Worm (Caenorhabditis elegans): ENCODE measurements around the gene abu-9.

abu-9 gene

ce11 chrX:8371906-8372305 is 50.0 kb downstream of the abu-9 start, which contains the start of gene nep-15:
Gene nep-15, plus strand, starts transcription at chrX:8372206.
- TF ChIP-seq ceh-13 (GFP tag; optimal IDR thresholded peaks at IDR 0.05) (no peak), flt-1 (GFP tag; IDR thresholded peaks at IDR 0.05) (no peak), tbx-37 (GFP tag; conservative IDR thresholded peaks at IDR 0.05) (no peak), pes-1 (GFP tag; IDR thresholded peaks at IDR 0.05) (no peak), F13C5.2 (tag; optimal IDR thresholded peaks at IDR 0.05) (no peak), ceh-36 (tag; optimal IDR thresholded peaks at IDR 0.05) (no peak), hmbx-1 (tag; optimal IDR thresholded peaks at IDR 0.05) (no peak), hnd-1 (tag; optimal IDR thresholded peaks at IDR 0.05) (no peak), hmg-4 (GFP tag; optimal IDR thresholded peaks at IDR 0.05) (no peak), ets-7 (tag; optimal IDR thresholded peaks at IDR 0.05) (no peak), sea-1 (GFP tag; conservative IDR thresholded peaks at IDR 0.05) (no peak), tra-4 (tag; optimal IDR thresholded peaks at IDR 0.05) (no peak), tbx-11 (GFP tag; IDR thresholded peaks at IDR 0.05) (no peak)

Data from whole organism, early embryonic.